Fruit fly (Drosophila melanogaster): ENCODE results near the gene CG4839.
A peak's percentile ranks its signal among the peaks of the same experiment; 100 is the strongest.

Gene CG4839

DNA sequence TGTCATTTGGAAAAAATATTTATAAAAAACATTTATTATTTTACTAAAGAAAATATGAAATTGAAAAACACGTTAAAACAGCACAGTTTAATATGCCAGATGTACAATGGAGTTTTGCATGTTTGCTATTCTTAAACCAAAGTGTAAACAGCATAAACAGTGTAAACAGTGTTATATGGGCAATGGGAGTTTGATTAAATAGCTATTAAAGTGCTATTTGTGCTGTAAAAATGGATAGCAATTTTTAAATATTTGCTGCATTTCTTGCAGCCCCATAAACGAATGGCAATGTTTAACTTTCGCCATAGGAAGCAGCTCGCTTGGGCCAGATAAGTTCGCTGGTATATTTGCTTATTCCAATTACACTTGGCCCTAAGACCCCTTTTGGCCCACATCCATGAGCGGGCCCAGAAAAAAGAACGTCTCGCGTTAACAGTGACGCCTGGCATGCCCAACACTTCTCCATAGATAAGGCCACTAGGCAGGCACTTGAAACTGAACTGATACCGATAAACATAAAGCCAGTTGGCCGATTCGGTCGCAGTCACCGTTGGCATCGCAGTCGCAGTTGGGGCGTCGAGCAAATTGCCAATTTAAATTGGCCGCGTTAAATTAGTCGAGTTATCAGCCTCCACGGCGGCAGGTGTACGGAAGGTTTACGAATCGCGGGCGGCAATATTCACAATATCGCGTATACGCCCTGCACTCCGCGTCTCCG lies at the start of gene CG4839:
Gene CG4839, plus strand, starts transcription at position 541 of the 718 bp plus-strand sequence.
- peak; percentile 12 for TF ChIP-seq Pif1B (GFP tag; optimal IDR thresholded peaks at IDR 0.05)
- TF ChIP-seq CG17806 (tag; optimal IDR thresholded peaks at IDR 0.05) = no peak
- peak; percentile 26 for TF ChIP-seq Snoo (tag; optimal IDR thresholded peaks at IDR 0.05)
- TF ChIP-seq Pif1A (GFP tag; optimal IDR thresholded peaks at IDR 0.05) = peak; percentile 34
- no peak for TF ChIP-seq Ets98B (GFP tag; IDR thresholded peaks at IDR 0.05)

DNA sequence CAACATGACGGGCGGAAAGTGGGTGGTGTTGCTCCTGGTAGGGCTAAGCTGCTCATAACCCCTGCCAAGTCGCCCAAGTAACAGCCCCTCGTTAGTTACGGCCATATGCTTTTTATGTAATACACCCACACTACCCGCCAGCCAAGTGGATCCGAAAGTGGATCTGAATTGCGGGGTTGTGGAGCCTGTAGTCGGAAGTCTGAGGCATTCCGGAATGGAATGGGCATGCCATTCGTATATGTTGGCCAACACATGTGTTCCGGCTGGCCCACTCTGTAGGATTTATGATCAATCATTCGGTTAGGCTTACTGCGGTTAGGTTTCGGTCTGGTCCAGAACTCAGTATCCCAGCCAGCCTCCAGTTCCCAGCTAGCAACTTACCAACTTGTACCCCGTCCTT lies 48.4 kb upstream of the CG4839 start:
- no peak for TF ChIP-seq CG17806 (tag; optimal IDR thresholded peaks at IDR 0.05)
- TF ChIP-seq CG15710 (tag; optimal IDR thresholded peaks at IDR 0.05) = no peak
- no peak for TF ChIP-seq CG12605 (GFP tag; IDR thresholded peaks at IDR 0.05)
- TF ChIP-seq CG8301 (tag; optimal IDR thresholded peaks at IDR 0.05) = no peak
- TF ChIP-seq CG10348 (GFP tag; IDR thresholded peaks at IDR 0.05) = no peak
- TF ChIP-seq Pif1B (GFP tag; optimal IDR thresholded peaks at IDR 0.05) = no peak
- TF ChIP-seq gl (tag; optimal IDR thresholded peaks at IDR 0.05) = no peak
- no peak for TF ChIP-seq EcR (GFP tag; optimal IDR thresholded peaks at IDR 0.05)
- TF ChIP-seq CG32121 (GFP tag; IDR thresholded peaks at IDR 0.05) = no peak
- no peak for TF ChIP-seq CG9948 (tag; optimal IDR thresholded peaks at IDR 0.05)
- TF ChIP-seq CG14655 (GFP tag; optimal IDR thresholded peaks at IDR 0.05) = no peak
- no peak for TF ChIP-seq CG4496 (GFP tag; IDR thresholded peaks at IDR 0.05)
- TF ChIP-seq CG8159 (tag; optimal IDR thresholded peaks at IDR 0.05) = no peak
- TF ChIP-seq Ets98B (GFP tag; IDR thresholded peaks at IDR 0.05) = no peak

DNA sequence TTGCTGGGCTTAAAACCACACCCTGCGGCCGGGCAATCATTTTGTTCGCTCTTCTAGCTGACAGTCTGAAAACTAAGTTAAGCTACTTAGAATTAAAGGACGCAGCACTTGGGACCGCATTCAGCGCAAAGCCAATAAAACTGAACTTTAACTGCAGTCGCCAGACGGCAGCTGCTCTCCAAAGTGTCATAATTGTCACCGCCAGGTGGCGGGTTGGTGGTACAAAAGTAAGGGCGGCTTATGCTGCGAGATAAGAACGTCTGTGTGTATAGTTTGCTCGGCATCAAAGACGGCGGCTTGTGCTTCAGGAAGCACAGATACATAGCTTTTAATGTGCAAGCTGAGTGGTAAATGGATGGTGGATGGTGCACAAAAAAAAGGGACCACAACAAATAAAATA lies 35.8 kb upstream of the CG4839 start:
- TF ChIP-seq Pif1A (GFP tag; optimal IDR thresholded peaks at IDR 0.05) = no peak
- TF ChIP-seq Ets98B (GFP tag; IDR thresholded peaks at IDR 0.05) = no peak
- no peak for TF ChIP-seq CG17806 (tag; optimal IDR thresholded peaks at IDR 0.05)
- no peak for TF ChIP-seq D1 (tag; optimal IDR thresholded peaks at IDR 0.05)

DNA sequence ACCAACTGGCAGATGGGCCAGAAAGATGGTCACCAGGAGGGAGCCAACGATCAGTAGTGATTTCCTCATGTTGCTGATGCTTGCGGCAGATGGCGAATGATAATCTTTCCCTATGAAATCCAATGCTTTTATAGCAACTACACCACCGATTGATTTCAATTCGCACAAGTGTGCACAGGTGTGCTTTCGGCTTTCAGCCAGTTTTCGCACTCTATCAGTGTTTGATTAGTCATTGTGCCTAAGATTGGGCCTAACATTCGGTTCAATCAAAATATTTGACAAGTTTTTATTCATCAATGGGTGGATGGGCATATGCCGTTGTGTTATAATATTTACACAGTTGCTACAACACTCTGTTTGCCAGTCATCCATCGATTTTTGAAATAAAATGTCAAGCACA lies 21.9 kb upstream of the CG4839 start, which contains the start of gene CG13135:
Gene CG13135, minus strand, starts transcription at position 101 of the 400 bp plus-strand sequence.
- TF ChIP-seq EcR (GFP tag; optimal IDR thresholded peaks at IDR 0.05) (no peak), Snoo (tag; optimal IDR thresholded peaks at IDR 0.05) (no peak), CG17806 (tag; optimal IDR thresholded peaks at IDR 0.05) (no peak), fd96Ca (GFP tag; IDR thresholded peaks at IDR 0.05) (no peak), CG13204 (GFP tag; optimal IDR thresholded peaks at IDR 0.05) (no peak), CG8301 (tag; optimal IDR thresholded peaks at IDR 0.05) (no peak), CG32121 (GFP tag; IDR thresholded peaks at IDR 0.05) (no peak), D1 (tag; optimal IDR thresholded peaks at IDR 0.05) (no peak), Pif1B (GFP tag; optimal IDR thresholded peaks at IDR 0.05) (no peak), gl (tag; optimal IDR thresholded peaks at IDR 0.05) (no peak), CG34367 (tag; optimal IDR thresholded peaks at IDR 0.05) (no peak), CG14655 (GFP tag; optimal IDR thresholded peaks at IDR 0.05) (no peak), CG9948 (tag; optimal IDR thresholded peaks at IDR 0.05) (no peak)

DNA sequence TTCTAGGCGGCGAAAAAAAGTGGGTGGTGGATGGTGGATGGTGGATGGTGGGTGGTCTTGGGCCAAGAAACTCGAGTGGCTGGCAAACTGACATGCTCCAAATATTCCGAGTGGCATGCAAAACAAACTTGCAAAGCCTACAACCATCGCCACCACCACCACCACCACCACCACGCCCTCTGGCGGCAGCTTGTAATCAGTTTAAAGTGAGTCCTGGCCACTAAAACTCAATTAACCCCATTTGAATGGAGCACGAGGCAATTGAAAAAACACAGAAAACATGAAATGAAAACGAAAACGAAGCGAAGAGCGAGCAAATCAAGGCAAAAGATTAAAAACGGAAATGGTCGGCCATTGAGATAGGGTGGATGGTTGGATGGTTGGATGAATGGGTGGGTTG lies 20.6 kb upstream of the CG4839 start:
- no peak for TF ChIP-seq CG4496 (GFP tag; IDR thresholded peaks at IDR 0.05)
- TF ChIP-seq CG32121 (GFP tag; IDR thresholded peaks at IDR 0.05) = no peak
- no peak for TF ChIP-seq CG10348 (GFP tag; IDR thresholded peaks at IDR 0.05)
- TF ChIP-seq CG12605 (GFP tag; IDR thresholded peaks at IDR 0.05) = no peak
- no peak for TF ChIP-seq gl (tag; optimal IDR thresholded peaks at IDR 0.05)
- TF ChIP-seq CG17806 (tag; optimal IDR thresholded peaks at IDR 0.05) = no peak

DNA sequence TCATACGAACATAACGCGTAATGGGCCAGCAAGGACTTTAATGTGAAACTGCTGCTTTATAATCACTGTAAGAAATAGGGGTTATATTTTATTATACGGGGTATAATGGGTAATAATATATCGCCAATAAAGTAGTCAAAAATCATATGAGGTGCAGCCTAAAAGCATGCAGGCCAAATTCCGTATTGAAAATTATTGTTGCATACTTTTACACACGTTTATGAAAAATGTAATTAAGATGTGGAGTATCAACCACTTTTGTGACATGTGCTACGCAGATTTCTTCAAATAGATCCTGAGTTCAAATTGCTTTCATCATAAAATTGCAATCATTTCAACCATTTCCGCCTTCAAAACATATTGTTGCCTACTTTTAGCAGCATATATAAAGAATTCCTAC lies 13.8 kb upstream of the CG4839 start:
- TF ChIP-seq CG32121 (GFP tag; IDR thresholded peaks at IDR 0.05) (no peak), D1 (tag; optimal IDR thresholded peaks at IDR 0.05) (no peak), CG14655 (GFP tag; optimal IDR thresholded peaks at IDR 0.05) (no peak), CG17806 (tag; optimal IDR thresholded peaks at IDR 0.05) (no peak), rn (GFP tag; IDR thresholded peaks at IDR 0.05) (no peak), gl (tag; optimal IDR thresholded peaks at IDR 0.05) (no peak), CG34367 (tag; optimal IDR thresholded peaks at IDR 0.05) (no peak), Ets98B (GFP tag; IDR thresholded peaks at IDR 0.05) (no peak), fd96Ca (GFP tag; IDR thresholded peaks at IDR 0.05) (no peak), EcR (GFP tag; optimal IDR thresholded peaks at IDR 0.05) (no peak)

DNA sequence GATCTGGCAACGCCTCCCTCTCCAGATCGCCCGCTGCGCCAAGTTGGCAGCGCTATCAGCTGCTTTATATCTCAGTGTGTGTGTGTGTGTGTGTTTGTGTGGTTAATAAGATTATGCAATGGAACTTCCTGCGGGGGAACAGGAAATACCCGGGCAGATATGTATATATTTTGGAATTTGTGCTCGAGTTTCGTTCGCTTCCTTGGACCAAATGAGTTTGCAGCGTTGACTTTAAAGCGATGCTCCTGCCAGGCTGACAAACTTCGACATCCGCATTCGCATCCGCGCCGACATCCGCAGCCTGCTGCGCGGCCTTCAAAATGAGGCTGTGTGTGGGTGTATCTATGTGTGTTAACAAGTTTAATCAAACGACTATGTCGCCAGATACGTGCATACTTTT lies 1.2 kb upstream of the CG4839 start:
- TF ChIP-seq CG14655 (GFP tag; optimal IDR thresholded peaks at IDR 0.05) = peak; percentile 35
- no peak for TF ChIP-seq CG15710 (tag; optimal IDR thresholded peaks at IDR 0.05)
- TF ChIP-seq CG8159 (tag; optimal IDR thresholded peaks at IDR 0.05) = peak; percentile 21
- peak; percentile 53; the same call in 1 of the 3 replicates for TF ChIP-seq fd96Ca (GFP tag; IDR thresholded peaks at IDR 0.05)
- no peak for TF ChIP-seq Pif1A (GFP tag; optimal IDR thresholded peaks at IDR 0.05)
- no peak for TF ChIP-seq CG10348 (GFP tag; IDR thresholded peaks at IDR 0.05)
- TF ChIP-seq Snoo (tag; optimal IDR thresholded peaks at IDR 0.05) = peak; percentile 55
- TF ChIP-seq CG9948 (tag; optimal IDR thresholded peaks at IDR 0.05) = no peak
- TF ChIP-seq gl (tag; optimal IDR thresholded peaks at IDR 0.05) = no peak
- no peak for TF ChIP-seq CG13204 (GFP tag; optimal IDR thresholded peaks at IDR 0.05)
- peak; percentile 34 for TF ChIP-seq CG8301 (tag; optimal IDR thresholded peaks at IDR 0.05)
- peak; percentile 80; the same call in 2 of the 3 replicates for TF ChIP-seq CG4496 (GFP tag; IDR thresholded peaks at IDR 0.05)
- TF ChIP-seq CG34367 (tag; optimal IDR thresholded peaks at IDR 0.05) = no peak

Data from whole organism, pupa.